Fruit fly (Drosophila melanogaster) whole organism, embryonic: Measurements from ENCODE around the gene CG8419.

Experiments used
- Ada2b ChIP-seq: fragments of 200-800 bp; sonication (Bioruptor generic); IDR thresholded peaks from 2 replicates; pipeline ENCODE4 v1.3.6; 2022; ENCODE audit warnings: missing biosample characterization, missing genetic modification characterization
- Asciz ChIP-seq: fragments of 200-800 bp; sonication (Bioruptor generic); optimal IDR thresholded peaks from 2 replicates; lab custom pipeline; 2017; ENCODE audit warnings: missing biosample characterization, mild to moderate bottlenecking, missing genetic modification characterization, missing genetic modification reagents
- Bgb ChIP-seq: fragments of 200-800 bp; sonication (Bioruptor generic); IDR thresholded peaks from 2 replicates; pipeline ENCODE4 v1.3.6; 2022; ENCODE audit warnings: missing biosample characterization, missing genetic modification characterization; ENCODE audit not compliant: partially characterized antibody
- CG10979 ChIP-seq: fragments of 200-800 bp; sonication (Bioruptor generic); optimal IDR thresholded peaks from 2 replicates; lab custom pipeline; 2018; ENCODE audit warnings: missing biosample characterization, mild to moderate bottlenecking, missing genetic modification characterization, moderate library complexity
- CG11085 ChIP-seq: fragments of 200-800 bp; sonication (Bioruptor generic); IDR thresholded peaks from 2 replicates; pipeline ENCODE4 v1.3.6; 2022; ENCODE audit warnings: missing biosample characterization, missing genetic modification characterization
- CG12391 ChIP-seq: fragments of 200-800 bp; sonication (Bioruptor generic); optimal IDR thresholded peaks from 3 replicates; lab custom pipeline; 2018; ENCODE audit warnings: missing biosample characterization, mild to moderate bottlenecking, missing genetic modification characterization, moderate library complexity
- CG13296 ChIP-seq: fragments of 200-800 bp; sonication (Bioruptor generic); optimal IDR thresholded peaks from 3 replicates; lab custom pipeline; 2018; ENCODE audit warnings: missing biosample characterization, mild to moderate bottlenecking, missing genetic modification characterization
- CG17912 ChIP-seq: fragments of 200-800 bp; sonication (Bioruptor generic); optimal IDR thresholded peaks from 2 replicates; lab custom pipeline; 2018; ENCODE audit warnings: missing biosample characterization, mild to moderate bottlenecking, missing genetic modification characterization
- CG18011 ChIP-seq: fragments of 200-800 bp; sonication (Bioruptor generic); optimal IDR thresholded peaks from 2 replicates; lab custom pipeline; 2017; ENCODE audit warnings: missing biosample characterization, missing genetic modification characterization, mild to moderate bottlenecking, moderate library complexity, missing genotype
- CG18619 ChIP-seq: fragments of 200-800 bp; sonication (Bioruptor generic); optimal IDR thresholded peaks from 3 replicates; lab custom pipeline; 2017; ENCODE audit warnings: missing biosample characterization, mild to moderate bottlenecking, missing genetic modification characterization
- CG2678 ChIP-seq: fragments of 200-800 bp; sonication (Bioruptor generic); optimal IDR thresholded peaks from 3 replicates; lab custom pipeline; 2019; ENCODE audit warnings: missing biosample characterization, mild to moderate bottlenecking, missing genetic modification characterization, moderate library complexity
- CG32767 ChIP-seq: fragments of 200-800 bp; sonication (Bioruptor generic); IDR thresholded peaks from 2 replicates; pipeline ENCODE4 v1.3.6; 2022; ENCODE audit warnings: missing biosample characterization, missing genetic modification characterization
- CG33557 ChIP-seq: fragments of 200-800 bp; sonication (Bioruptor generic); optimal IDR thresholded peaks from 2 replicates; lab custom pipeline; 2019; ENCODE audit warnings: missing biosample characterization, mild to moderate bottlenecking, missing genetic modification characterization, moderate library complexity
- CG34376 ChIP-seq: fragments of 200-800 bp; sonication (Bioruptor generic); optimal IDR thresholded peaks from 2 replicates; lab custom pipeline; 2018; ENCODE audit warnings: missing biosample characterization, mild to moderate bottlenecking, missing genetic modification characterization
- CG4707 ChIP-seq: fragments of 200-800 bp; sonication (Bioruptor generic); optimal IDR thresholded peaks from 2 replicates; lab custom pipeline; 2018; ENCODE audit warnings: missing biosample characterization, mild to moderate bottlenecking, missing genetic modification characterization, moderate library complexity
- CG7745 ChIP-seq: fragments of 200-800 bp; sonication (Bioruptor generic); optimal IDR thresholded peaks from 2 replicates; lab custom pipeline; 2018; ENCODE audit warnings: missing biosample characterization, mild to moderate bottlenecking, missing genetic modification characterization, moderate library complexity
- Camta ChIP-seq: fragments of 200-800 bp; sonication (Bioruptor generic); optimal IDR thresholded peaks from 2 replicates; lab custom pipeline; 2016; ENCODE audit warnings: missing biosample characterization, missing genetic modification characterization
- Ets97D ChIP-seq: fragments of 200-800 bp; sonication (Bioruptor generic); optimal IDR thresholded peaks from 3 replicates; lab custom pipeline; 2016; ENCODE audit warnings: missing biosample characterization, missing genetic modification characterization
- Fer2 ChIP-seq: fragments of 200-800 bp; sonication (Bioruptor generic); optimal IDR thresholded peaks from 2 replicates; lab custom pipeline; 2018; ENCODE audit warnings: missing biosample characterization, mild to moderate bottlenecking, missing genetic modification characterization, moderate library complexity
- H15 ChIP-seq: fragments of 200-800 bp; sonication (Bioruptor generic); IDR thresholded peaks from 3 replicates; pipeline ENCODE4 v1.3.6; 2022; ENCODE audit warnings: missing biosample characterization, missing genetic modification characterization
- H2.0 ChIP-seq: fragments of 200-800 bp; sonication (Bioruptor generic); IDR thresholded peaks from 2 replicates; pipeline ENCODE4 v1.3.6; 2022; ENCODE audit warnings: missing biosample characterization, missing genetic modification characterization
- HLH3B ChIP-seq: fragments of 200-800 bp; sonication (Bioruptor generic); IDR thresholded peaks from 2 replicates; pipeline ENCODE4 v1.3.6; 2022; ENCODE audit warnings: missing biosample characterization, missing genetic modification characterization
- Lpt ChIP-seq: fragments of >200 bp; optimal IDR thresholded peaks from 2 replicates; lab custom pipeline; 2018; ENCODE audit warnings: missing biosample characterization, missing genetic modification characterization
- Myb ChIP-seq: fragments of 200-800 bp; sonication (Bioruptor generic); optimal IDR thresholded peaks from 2 replicates; lab custom pipeline; 2016; ENCODE audit warnings: missing biosample characterization, missing genetic modification characterization
- NC2β ChIP-seq: fragments of 200-800 bp; sonication (Bioruptor generic); optimal IDR thresholded peaks from 2 replicates; lab custom pipeline; 2016; ENCODE audit warnings: missing biosample characterization, missing genetic modification characterization
- Neu2 ChIP-seq: fragments of 200-800 bp; sonication (Bioruptor generic); optimal IDR thresholded peaks from 3 replicates; lab custom pipeline; 2016; ENCODE audit warnings: missing biosample characterization, missing genetic modification characterization, borderline replicate concordance
- Rfx ChIP-seq: fragments of 200-800 bp; sonication (Bioruptor generic); IDR thresholded peaks from 2 replicates; pipeline ENCODE4 v1.3.6; 2022; ENCODE audit warnings: missing biosample characterization, missing genetic modification characterization
- Six4 ChIP-seq: fragments of 200-800 bp; sonication (Bioruptor generic); optimal IDR thresholded peaks from 2 replicates; lab custom pipeline; 2016; ENCODE audit warnings: missing biosample characterization, missing genetic modification characterization
- Sry-δ ChIP-seq: fragments of 200-800 bp; sonication (Bioruptor generic); optimal IDR thresholded peaks from 2 replicates; lab custom pipeline; 2016; ENCODE audit warnings: missing biosample characterization, missing genetic modification characterization
- YL-1 ChIP-seq: fragments of 200-800 bp; sonication (Bioruptor generic); optimal IDR thresholded peaks from 3 replicates; lab custom pipeline; 2017; ENCODE audit warnings: missing biosample characterization, mild to moderate bottlenecking, missing genetic modification characterization
- ab ChIP-seq: fragments of 200-800 bp; sonication (Bioruptor generic); optimal IDR thresholded peaks from 2 replicates; lab custom pipeline; 2016; ENCODE audit warnings: missing biosample characterization, missing genetic modification characterization
- abd-A ChIP-seq: fragments of 200-800 bp; sonication (Bioruptor generic); optimal IDR thresholded peaks from 3 replicates; lab custom pipeline; 2019; ENCODE audit warnings: missing biosample characterization, mild to moderate bottlenecking, missing genetic modification characterization, moderate library complexity
- bcd ChIP-seq: fragments of 200-800 bp; sonication (Bioruptor generic); optimal IDR thresholded peaks from 2 replicates; lab custom pipeline; 2017; ENCODE audit warnings: missing biosample characterization, mild to moderate bottlenecking, missing genetic modification characterization
- cg ChIP-seq: fragments of 200-800 bp; sonication (Bioruptor generic); optimal IDR thresholded peaks from 3 replicates; lab custom pipeline; 2019; ENCODE audit warnings: missing biosample characterization, mild to moderate bottlenecking, missing genetic modification characterization, moderate library complexity
- crol ChIP-seq: fragments of 200-800 bp; sonication (Bioruptor generic); IDR thresholded peaks from 2 replicates; pipeline ENCODE4 v1.3.6; 2022; ENCODE audit warnings: missing biosample characterization, missing genetic modification characterization
- dm ChIP-seq: fragments of 200-800 bp; sonication (Bioruptor generic); optimal IDR thresholded peaks from 3 replicates; lab custom pipeline; 2016; ENCODE audit warnings: missing biosample characterization, missing genetic modification characterization
- exex ChIP-seq: fragments of 200-800 bp; sonication (Bioruptor generic); optimal IDR thresholded peaks from 4 replicates; lab custom pipeline; 2018; ENCODE audit warnings: missing biosample characterization, mild to moderate bottlenecking, missing genetic modification characterization, moderate library complexity
- h ChIP-seq: fragments of >200 bp; optimal IDR thresholded peaks from 2 replicates; lab custom pipeline; 2017
- hkb ChIP-seq, 2 experiments: fragments of 200-800 bp in 1 of 2; fragments of >200 bp in 1 of 2; sonication (Bioruptor generic) in 1 of 2; IDR thresholded peaks in 1 of 2; optimal IDR thresholded peaks in 1 of 2; 2 replicates each; pipeline versions ENCODE4 v1.3.6 to Lab custom; 2017 to 2022; ENCODE audit warnings: missing biosample characterization in 1 of 2, missing genetic modification characterization in 1 of 2
- lola ChIP-seq, 3 experiments: fragments of >200 bp in 2 of 3; fragments of 200-800 bp in 1 of 3; sonication (Bioruptor generic) in 1 of 3; optimal IDR thresholded peaks; 2 replicates each; lab custom pipeline; 2017 to 2019; ENCODE audit warnings: missing biosample characterization in 3 of 3, missing genetic modification characterization in 3 of 3, mild to moderate bottlenecking in 1 of 3, moderate library complexity in 1 of 3
- luna ChIP-seq: fragments of 200-800 bp; sonication (Bioruptor generic); optimal IDR thresholded peaks from 2 replicates; lab custom pipeline; 2016; ENCODE audit warnings: missing biosample characterization, missing genetic modification characterization
- onecut ChIP-seq: fragments of 200-800 bp; sonication (Bioruptor generic); IDR thresholded peaks from 2 replicates; pipeline ENCODE4 v1.3.6; 2022; ENCODE audit warnings: missing biosample characterization, missing genetic modification characterization
- psq ChIP-seq: fragments of 200-800 bp; sonication (Bioruptor generic); optimal IDR thresholded peaks from 2 replicates; lab custom pipeline; 2017; ENCODE audit warnings: missing biosample characterization, missing genetic modification characterization
- ro ChIP-seq: fragments of 200-800 bp; sonication (Bioruptor generic); IDR thresholded peaks from 2 replicates; pipeline ENCODE4 v1.3.6; 2022; ENCODE audit warnings: missing biosample characterization, missing genetic modification characterization
- sisA ChIP-seq: fragments of 200-800 bp; sonication (Bioruptor generic); IDR thresholded peaks from 2 replicates; pipeline ENCODE4 v1.3.6; 2022; ENCODE audit warnings: missing biosample characterization, missing genetic modification characterization
- slp2 ChIP-seq: fragments of 200-800 bp; sonication (Bioruptor generic); optimal IDR thresholded peaks from 2 replicates; lab custom pipeline; 2016; ENCODE audit warnings: missing biosample characterization, missing genetic modification characterization
- sob ChIP-seq: fragments of 200-800 bp; sonication (Bioruptor generic); IDR thresholded peaks from 2 replicates; pipeline ENCODE4 v1.3.6; 2022; ENCODE audit warnings: missing biosample characterization, missing genetic modification characterization
- ssp ChIP-seq: fragments of 200-800 bp; sonication (Bioruptor generic); IDR thresholded peaks from 2 replicates; pipeline ENCODE4 v1.3.6; 2022; ENCODE audit warnings: missing biosample characterization, missing genetic modification characterization
- tx ChIP-seq: fragments of 200-800 bp; sonication (Bioruptor generic); optimal IDR thresholded peaks from 2 replicates; lab custom pipeline; 2016; ENCODE audit warnings: missing biosample characterization, missing genetic modification characterization
- vvl ChIP-seq: fragments of 200-800 bp; sonication (Bioruptor generic); IDR thresholded peaks from 2 replicates; pipeline ENCODE4 v1.3.6; 2022; ENCODE audit warnings: missing biosample characterization, missing genetic modification characterization
- wor ChIP-seq: fragments of 200-800 bp; sonication (Bioruptor generic); IDR thresholded peaks from 2 replicates; pipeline ENCODE4 v1.3.6; 2022; ENCODE audit warnings: missing biosample characterization, missing genetic modification characterization
- yki ChIP-seq: fragments of >200 bp; optimal IDR thresholded peaks from 3 replicates; lab custom pipeline; 2018

Gene CG8419

dm6 chr2L:8229628-8230027, 23.7 kb downstream of the CG8419 start (continued):
- TF ChIP-seq CG13296 (GFP tag; lab: Kevin White, UChicago): no peak
- TF ChIP-seq ssp (GFP tag; lab: Robert Waterston, UW): no peak
- peak; percentile 53 for TF ChIP-seq Rfx
- TF ChIP-seq Ada2b (GFP tag; lab: Robert Waterston, UW): peak; percentile 61; the same call in 1 of the 2 replicates
- TF ChIP-seq H15 (GFP tag; lab: Robert Waterston, UW): peak; percentile 37; the same call in 2 of the 3 replicates
- no peak for TF ChIP-seq Myb
- no peak for TF ChIP-seq Lpt
- TF ChIP-seq slp2 (GFP tag; lab: Kevin White, UChicago): no peak
- no peak for TF ChIP-seq ro (GFP tag; lab: Robert Waterston, UW)
- TF ChIP-seq CG34376: no peak
- no peak for TF ChIP-seq YL-1
- TF ChIP-seq CG7745: no peak
- TF ChIP-seq CG10979 (tag; lab: Kevin White, UChicago): peak; percentile 27
- 0 out of 2 replicates have a peak, but pooled peaks have one; percentile 14 for TF ChIP-seq CG11085
- TF ChIP-seq yki (lab: Kevin White, UChicago): no peak
- no peak for TF ChIP-seq wor
- TF ChIP-seq CG33557 (GFP tag; lab: Kevin White, UChicago): no peak
- no peak for TF ChIP-seq tx (GFP tag; lab: Kevin White, UChicago)
- no peak for TF ChIP-seq CG18011 (GFP tag; lab: Kevin White, UChicago)
- TF ChIP-seq CG17912 (GFP tag; lab: Kevin White, UChicago): no peak
- peak; percentile 28; the same call in 1 of the 2 replicates for TF ChIP-seq sob (GFP tag; lab: Robert Waterston, UW)
- TF ChIP-seq exex (tag; lab: Kevin White, UChicago): no peak
- TF ChIP-seq crol (GFP tag; lab: Robert Waterston, UW): no peak
- no peak for TF ChIP-seq CG18619
- TF ChIP-seq CG2678 (tag; lab: Kevin White, UChicago): no peak
- TF ChIP-seq hkb (optimal IDR thresholded peaks at IDR 0.05; lab: Kevin White, UChicago): no peak
- peak; percentile 50; the same call in 1 of the 2 replicates for TF ChIP-seq hkb (GFP tag; IDR thresholded peaks at IDR 0.05; lab: Robert Waterston, UW)
- no peak for TF ChIP-seq luna
- no peak for TF ChIP-seq Asciz (GFP tag; lab: Kevin White, UChicago)
- TF ChIP-seq onecut (GFP tag; lab: Robert Waterston, UW): peak; percentile 24
- no peak for TF ChIP-seq dm (GFP tag; lab: Kevin White, UChicago)
- TF ChIP-seq Sry-δ: no peak
- TF ChIP-seq lola (GFP tag; optimal IDR thresholded peaks at IDR 0.05; lab: Kevin White, UChicago): no peak
- peak; percentile 38 for TF ChIP-seq CG12391 (tag; lab: Kevin White, UChicago)
- no peak for TF ChIP-seq bcd
- TF ChIP-seq HLH3B (GFP tag; lab: Robert Waterston, UW): peak; percentile 57; the same call in 1 of the 2 replicates
- TF ChIP-seq h (lab: Kevin White, UChicago): no peak
- TF ChIP-seq cg (GFP tag; lab: Kevin White, UChicago): no peak
- TF ChIP-seq H2.0 (GFP tag; lab: Robert Waterston, UW): no peak
- TF ChIP-seq vvl (GFP tag; lab: Robert Waterston, UW): peak; percentile 62
- no peak for TF ChIP-seq Bgb
- TF ChIP-seq Camta (GFP tag; lab: Kevin White, UChicago): no peak
- no peak for TF ChIP-seq Neu2
- TF ChIP-seq abd-A (tag; lab: Kevin White, UChicago): no peak
- no peak for TF ChIP-seq NC2β (GFP tag; lab: Kevin White, UChicago)
- TF ChIP-seq psq (GFP tag; lab: Kevin White, UChicago): no peak
- peak; percentile 25; the same call in 1 of the 2 replicates for TF ChIP-seq sisA
- no peak for TF ChIP-seq Ets97D
- no peak for TF ChIP-seq CG4707
- no peak for TF ChIP-seq Fer2 (tag; lab: Kevin White, UChicago)
- TF ChIP-seq CG32767 (GFP tag; lab: Robert Waterston, UW): no peak
- no peak for TF ChIP-seq ab
- TF ChIP-seq Six4 (GFP tag; lab: Kevin White, UChicago): peak; percentile 2
